Fruit fly (Drosophila melanogaster): Measurements from ENCODE around the gene CG31523.

DNA sequence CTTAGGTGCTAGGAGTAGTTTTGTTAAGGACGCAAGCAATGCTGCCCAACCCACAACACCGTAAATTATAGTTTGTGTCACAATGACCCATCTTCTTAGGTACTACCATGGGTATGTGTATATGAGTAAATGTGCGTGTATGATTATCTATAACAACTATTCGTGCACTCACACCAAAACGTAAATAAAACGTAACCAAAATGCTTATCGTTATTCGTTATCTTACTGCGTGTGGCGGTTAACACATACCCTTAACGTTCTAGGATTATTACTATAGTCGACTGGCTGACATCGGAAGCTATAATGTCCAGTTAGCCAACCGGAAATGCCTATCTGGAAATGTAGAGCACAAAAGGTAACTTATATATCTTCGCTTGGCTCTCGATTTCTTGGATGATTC is 33.9 kb downstream of the CG31523 start:
- TF ChIP-seq insv (optimal IDR thresholded peaks at IDR 0.05) (no peak), Myc (optimal IDR thresholded peaks at IDR 0.05) (no peak)
